Fruit fly (Drosophila melanogaster) whole organism, embryonic: ENCODE measurements around the gene Cby.

Experiments used
- ATbp ChIP-seq: fragments of 200-800 bp; sonication (Bioruptor generic); optimal IDR thresholded peaks from 2 replicates; lab custom pipeline; 2017; ENCODE audit warnings: missing biosample characterization, mild to moderate bottlenecking, missing genetic modification characterization, missing genetic modification reagents
- Asciz ChIP-seq: fragments of 200-800 bp; sonication (Bioruptor generic); optimal IDR thresholded peaks from 2 replicates; lab custom pipeline; 2017; ENCODE audit warnings: missing biosample characterization, mild to moderate bottlenecking, missing genetic modification characterization, missing genetic modification reagents
- Awh ChIP-seq: fragments of 200-800 bp; sonication (Bioruptor generic); IDR thresholded peaks from 2 replicates; pipeline ENCODE4, ENCODE4 v1.3.6; 2022; ENCODE audit warnings: missing biosample characterization, missing genetic modification characterization
- B-H2 ChIP-seq: fragments of 200-800 bp; sonication (Bioruptor generic); optimal IDR thresholded peaks from 2 replicates; lab custom pipeline; 2018; ENCODE audit warnings: missing biosample characterization, mild to moderate bottlenecking, missing genetic modification characterization
- Bteb2 ChIP-seq: fragments of 200-800 bp; sonication (Bioruptor generic); optimal IDR thresholded peaks from 2 replicates; lab custom pipeline; 2016; ENCODE audit warnings: missing biosample characterization, missing genetic modification characterization
- CG10462 ChIP-seq: fragments of 200-800 bp; sonication (Bioruptor generic); optimal IDR thresholded peaks from 2 replicates; lab custom pipeline; 2016; ENCODE audit warnings: missing biosample characterization, missing genetic modification characterization
- CG12942 ChIP-seq: fragments of 200-800 bp; sonication (Bioruptor generic); optimal IDR thresholded peaks from 3 replicates; lab custom pipeline; 2016; ENCODE audit warnings: missing biosample characterization, missing genetic modification characterization
- CG14014 ChIP-seq: fragments of 200-800 bp; sonication (Bioruptor generic); IDR thresholded peaks from 2 replicates; pipeline ENCODE4 v1.3.6; 2022; ENCODE audit warnings: missing biosample characterization, missing genetic modification characterization
- CG14050 ChIP-seq: fragments of 200-800 bp; sonication (Bioruptor generic); IDR thresholded peaks from 3 replicates; pipeline ENCODE4 v1.3.6; 2022; ENCODE audit warnings: missing biosample characterization, missing genetic modification characterization
- CG16813 ChIP-seq: fragments of 200-800 bp; sonication (Bioruptor generic); IDR thresholded peaks from 3 replicates; pipeline ENCODE4 v1.3.6; 2022; ENCODE audit warnings: missing biosample characterization, missing genetic modification characterization; ENCODE audit not compliant: partially characterized antibody
- CG2678 ChIP-seq: fragments of 200-800 bp; sonication (Bioruptor generic); optimal IDR thresholded peaks from 3 replicates; lab custom pipeline; 2019; ENCODE audit warnings: missing biosample characterization, mild to moderate bottlenecking, missing genetic modification characterization, moderate library complexity
- CG3407 ChIP-seq: fragments of 200-800 bp; sonication (Bioruptor generic); optimal IDR thresholded peaks from 2 replicates; lab custom pipeline; 2018; ENCODE audit warnings: missing biosample characterization, mild to moderate bottlenecking, missing genetic modification characterization
- CG34224 ChIP-seq: fragments of 200-800 bp; sonication (Bioruptor generic); IDR thresholded peaks from 3 replicates; pipeline ENCODE4 v1.3.6; 2022; ENCODE audit warnings: missing biosample characterization, missing genetic modification characterization; ENCODE audit not compliant: partially characterized antibody
- CG3995 ChIP-seq: fragments of 200-800 bp; sonication (Bioruptor generic); optimal IDR thresholded peaks from 3 replicates; lab custom pipeline; 2016; ENCODE audit warnings: missing biosample characterization, missing genetic modification characterization
- CG4617 ChIP-seq: fragments of 200-800 bp; sonication (Bioruptor generic); optimal IDR thresholded peaks from 3 replicates; lab custom pipeline; 2016; ENCODE audit warnings: missing biosample characterization, missing genetic modification characterization, borderline replicate concordance
- CG4820 ChIP-seq: fragments of 200-800 bp; sonication (Bioruptor generic); optimal IDR thresholded peaks from 3 replicates; lab custom pipeline; 2016; ENCODE audit warnings: missing biosample characterization, missing genetic modification characterization
- CG7372 ChIP-seq: fragments of 200-800 bp; sonication (Bioruptor generic); IDR thresholded peaks from 2 replicates; pipeline ENCODE4 v1.3.6; 2022; ENCODE audit warnings: missing biosample characterization, missing genetic modification characterization
- CG7745 ChIP-seq: fragments of 200-800 bp; sonication (Bioruptor generic); optimal IDR thresholded peaks from 2 replicates; lab custom pipeline; 2018; ENCODE audit warnings: missing biosample characterization, mild to moderate bottlenecking, missing genetic modification characterization, moderate library complexity
- CG9609 ChIP-seq: fragments of 200-800 bp; sonication (Bioruptor generic); optimal IDR thresholded peaks from 3 replicates; lab custom pipeline; 2016; ENCODE audit warnings: missing biosample characterization, missing genetic modification characterization
- CG9932 ChIP-seq: fragments of 200-800 bp; sonication (Bioruptor generic); IDR thresholded peaks from 2 replicates; pipeline ENCODE4 v1.3.6; 2022; ENCODE audit warnings: missing biosample characterization, missing genetic modification characterization
- CTCF ChIP-seq: fragments of 200-800 bp; sonication (Bioruptor generic); optimal IDR thresholded peaks from 2 replicates; lab custom pipeline; 2017; ENCODE audit warnings: missing biosample characterization, mild to moderate bottlenecking, missing genetic modification characterization, moderate library complexity
- Doc2 ChIP-seq: fragments of 200-800 bp; sonication (Bioruptor generic); IDR thresholded peaks from 2 replicates; pipeline ENCODE4 v1.3.6; 2022; ENCODE audit warnings: missing biosample characterization, missing genetic modification characterization
- E2f2 ChIP-seq: fragments of 200-800 bp; sonication (Bioruptor generic); IDR thresholded peaks from 2 replicates; pipeline ENCODE4 v1.3.6; 2022; ENCODE audit warnings: missing biosample characterization, missing genetic modification characterization
- ERR ChIP-seq: fragments of 200-800 bp; sonication (Bioruptor generic); optimal IDR thresholded peaks from 2 replicates; lab custom pipeline; 2016; ENCODE audit warnings: missing biosample characterization, missing genetic modification characterization
- GATAe ChIP-seq: fragments of 200-800 bp; sonication (Bioruptor generic); conservative IDR thresholded peaks from 2 replicates; pipeline ENCODE4 v1.3.6; 2022; ENCODE audit warnings: missing biosample characterization, missing genetic modification characterization
- Gug ChIP-seq: fragments of 200-800 bp; sonication (Bioruptor generic); IDR thresholded peaks from 4 replicates; pipeline ENCODE4 v1.3.6; 2022; ENCODE audit warnings: missing biosample characterization, missing genetic modification characterization
- HHEX ChIP-seq: fragments of 200-800 bp; sonication (Bioruptor generic); optimal IDR thresholded peaks from 3 replicates; lab custom pipeline; 2017; ENCODE audit warnings: missing biosample characterization, mild to moderate bottlenecking, missing genetic modification characterization, missing genetic modification reagents
- HLHmδ ChIP-seq: fragments of 200-800 bp; sonication (Bioruptor generic); optimal IDR thresholded peaks from 2 replicates; lab custom pipeline; 2018; ENCODE audit warnings: missing biosample characterization, mild to moderate bottlenecking, missing genetic modification characterization, moderate library complexity
- HmgZ ChIP-seq: fragments of 200-800 bp; sonication (Bioruptor generic); optimal IDR thresholded peaks from 2 replicates; lab custom pipeline; 2018; ENCODE audit warnings: missing biosample characterization, mild to moderate bottlenecking, missing genetic modification characterization
- Hr78 ChIP-seq, 2 experiments: fragments of 200-800 bp in 1 of 2; fragments of >200 bp in 1 of 2; sonication (Bioruptor generic) in 1 of 2; optimal IDR thresholded peaks; 2 replicates each; lab custom pipeline; 2017 to 2019; ENCODE audit warnings: missing biosample characterization in 2 of 2, missing genetic modification characterization in 2 of 2, mild to moderate bottlenecking in 1 of 2, moderate library complexity in 1 of 2
- Lim3 ChIP-seq: fragments of 200-800 bp; sonication (Bioruptor generic); IDR thresholded peaks from 2 replicates; pipeline ENCODE4 v1.3.6; 2022; ENCODE audit warnings: missing biosample characterization, missing genetic modification characterization
- Neu2 ChIP-seq: fragments of 200-800 bp; sonication (Bioruptor generic); optimal IDR thresholded peaks from 3 replicates; lab custom pipeline; 2016; ENCODE audit warnings: missing biosample characterization, missing genetic modification characterization, borderline replicate concordance
- PHDP ChIP-seq: fragments of 200-800 bp; sonication (Bioruptor generic); optimal IDR thresholded peaks from 3 replicates; lab custom pipeline; 2018; ENCODE audit warnings: missing biosample characterization, mild to moderate bottlenecking, missing genetic modification characterization, moderate library complexity
- Spps ChIP-seq: fragments of 200-800 bp; sonication (Bioruptor generic); optimal IDR thresholded peaks from 2 replicates; lab custom pipeline; 2018; ENCODE audit warnings: missing biosample characterization, mild to moderate bottlenecking, missing genetic modification characterization
- Xbp1 ChIP-seq: fragments of 200-800 bp; sonication (Bioruptor generic); optimal IDR thresholded peaks from 3 replicates; lab custom pipeline; 2016; ENCODE audit warnings: missing biosample characterization, mild to moderate bottlenecking, missing genetic modification characterization
- aop ChIP-seq: fragments of 200-800 bp; sonication (Bioruptor generic); IDR thresholded peaks from 2 replicates; pipeline ENCODE4 v1.3.6; 2022; ENCODE audit warnings: missing biosample characterization, missing genetic modification characterization
- ap ChIP-seq: fragments of 200-800 bp; sonication (Bioruptor generic); IDR thresholded peaks from 2 replicates; pipeline ENCODE4 v1.3.6; 2022; ENCODE audit warnings: missing biosample characterization, missing genetic modification characterization
- ash1 ChIP-seq: fragments of 200-800 bp; sonication (Bioruptor generic); optimal IDR thresholded peaks from 2 replicates; lab custom pipeline; 2018; ENCODE audit warnings: missing biosample characterization, mild to moderate bottlenecking, missing genetic modification characterization
- cas ChIP-seq: fragments of 200-800 bp; sonication (Bioruptor generic); IDR thresholded peaks from 2 replicates; pipeline ENCODE4 v1.3.6; 2022; ENCODE audit warnings: missing biosample characterization, missing genetic modification characterization
- fd3F ChIP-seq: fragments of 200-800 bp; sonication (Bioruptor generic); optimal IDR thresholded peaks from 2 replicates; lab custom pipeline; 2018; ENCODE audit warnings: missing biosample characterization, mild to moderate bottlenecking, missing genetic modification characterization, moderate library complexity
- fd96Cb ChIP-seq: fragments of 200-800 bp; sonication (Bioruptor generic); optimal IDR thresholded peaks from 2 replicates; lab custom pipeline; 2018; ENCODE audit warnings: missing biosample characterization, mild to moderate bottlenecking, missing genetic modification characterization, moderate library complexity
- ham ChIP-seq: fragments of 200-800 bp; sonication (Bioruptor generic); IDR thresholded peaks from 2 replicates; pipeline ENCODE4 v1.3.6; 2022; ENCODE audit warnings: missing biosample characterization, missing genetic modification characterization
- hth ChIP-seq: fragments of >200 bp; optimal IDR thresholded peaks from 2 replicates; lab custom pipeline; 2017; ENCODE audit warnings: inconsistent platforms
- kni ChIP-seq: fragments of 200-800 bp; sonication (Bioruptor generic); optimal IDR thresholded peaks from 3 replicates; lab custom pipeline; 2017; ENCODE audit warnings: mild to moderate bottlenecking, missing biosample characterization, missing genetic modification reagents, missing genetic modification characterization
- nerfin-2 ChIP-seq: fragments of 200-800 bp; sonication (Bioruptor generic); IDR thresholded peaks from 2 replicates; pipeline ENCODE4 v1.3.6; 2022; ENCODE audit warnings: missing biosample characterization, missing genetic modification characterization; ENCODE audit not compliant: partially characterized antibody
- nmo ChIP-seq: fragments of 200-800 bp; sonication (Bioruptor generic); optimal IDR thresholded peaks from 2 replicates; lab custom pipeline; 2018; ENCODE audit warnings: missing biosample characterization, mild to moderate bottlenecking, missing genetic modification characterization, moderate library complexity
- pita ChIP-seq: fragments of 200-800 bp; sonication (Bioruptor generic); optimal IDR thresholded peaks from 2 replicates; lab custom pipeline; 2017; ENCODE audit warnings: missing biosample characterization, mild to moderate bottlenecking, missing genetic modification characterization
- ro ChIP-seq: fragments of 200-800 bp; sonication (Bioruptor generic); IDR thresholded peaks from 2 replicates; pipeline ENCODE4 v1.3.6; 2022; ENCODE audit warnings: missing biosample characterization, missing genetic modification characterization
- sisA ChIP-seq: fragments of 200-800 bp; sonication (Bioruptor generic); IDR thresholded peaks from 2 replicates; pipeline ENCODE4 v1.3.6; 2022; ENCODE audit warnings: missing biosample characterization, missing genetic modification characterization
- sug ChIP-seq: fragments of 200-800 bp; optimal IDR thresholded peaks from 2 replicates; lab custom pipeline; 2019; ENCODE audit warnings: missing biosample characterization, mild to moderate bottlenecking, missing genetic modification characterization, moderate library complexity
- trh ChIP-seq: fragments of 200-800 bp; sonication (Bioruptor generic); optimal IDR thresholded peaks from 2 replicates; lab custom pipeline; 2016; ENCODE audit warnings: missing biosample characterization, missing genetic modification characterization
- zfh1 ChIP-seq: fragments of 200-800 bp; sonication (Bioruptor generic); IDR thresholded peaks from 3 replicates; pipeline ENCODE4 v1.3.6; 2022; ENCODE audit warnings: missing biosample characterization, missing genetic modification characterization

The Cby gene

DNA sequence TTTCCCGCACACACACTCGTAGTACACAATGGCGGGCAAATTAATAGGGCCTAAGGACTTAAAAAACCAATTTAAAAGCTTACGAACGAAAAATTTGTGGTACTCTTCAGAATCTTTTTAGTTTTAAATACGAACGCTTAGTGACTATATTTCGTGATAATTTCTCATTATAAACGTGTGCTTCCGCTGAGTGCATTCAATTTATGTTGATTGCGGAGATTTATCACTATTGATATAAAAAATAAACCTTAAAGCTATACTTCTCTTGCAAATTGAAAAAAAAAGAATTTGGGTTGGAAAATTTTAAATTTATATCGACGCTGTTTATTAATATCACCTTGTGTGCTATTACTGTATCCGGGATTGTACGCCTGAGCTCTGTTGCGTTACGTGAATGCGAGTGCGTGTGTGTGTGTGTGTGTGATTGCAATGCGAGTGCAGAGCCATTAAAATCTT, 18.8 kb upstream of the Cby start (continued):
- peak; percentile 57 for TF ChIP-seq ATbp (GFP tag; lab: Kevin White, UChicago)
- TF ChIP-seq Bteb2 (GFP tag; lab: Kevin White, UChicago) = peak; percentile 14
- TF ChIP-seq CG3995 (GFP tag; lab: Kevin White, UChicago) = no peak
- TF ChIP-seq CG3407 (GFP tag; lab: Kevin White, UChicago) = peak; percentile 46
- TF ChIP-seq Hr78 (GFP tag; optimal IDR thresholded peaks at IDR 0.05; lab: Kevin White, UChicago) = peak in 1 of 2 experiments; percentile 49
- no peak for TF ChIP-seq Awh (GFP tag; lab: Robert Waterston, UW)
- TF ChIP-seq Doc2 (GFP tag; lab: Robert Waterston, UW) = no peak
- peak; percentile 4 for TF ChIP-seq CG4617
- peak; percentile 56 for TF ChIP-seq PHDP (tag; lab: Kevin White, UChicago)
- peak; percentile 78 for TF ChIP-seq Asciz (GFP tag; lab: Kevin White, UChicago)
- TF ChIP-seq CG14014 (GFP tag; lab: Robert Waterston, UW) = no peak; the same call in 1 of the 2 replicates
- peak; percentile 62 for TF ChIP-seq sisA
- TF ChIP-seq zfh1 (GFP tag; lab: Robert Waterston, UW) = peak; percentile 69
- peak; percentile 3 for TF ChIP-seq kni (GFP tag; lab: Kevin White, UChicago)
- TF ChIP-seq fd96Cb (tag; lab: Kevin White, UChicago) = peak; percentile 74
- TF ChIP-seq B-H2 = no peak
- TF ChIP-seq ERR = no peak
- peak; percentile 10 for TF ChIP-seq sug (tag; lab: Kevin White, UChicago)
- TF ChIP-seq ro (GFP tag; lab: Robert Waterston, UW) = no peak; the same call in 1 of the 2 replicates
- TF ChIP-seq CG7372 (GFP tag; lab: Robert Waterston, UW) = no peak
- no peak for TF ChIP-seq nerfin-2
- peak; percentile 69 for TF ChIP-seq HHEX (GFP tag; lab: Kevin White, UChicago)
- TF ChIP-seq cas (GFP tag; lab: Robert Waterston, UW) = no peak
- TF ChIP-seq CG7745 (tag; lab: Kevin White, UChicago) = no peak
- no peak for TF ChIP-seq ash1 (GFP tag; lab: Kevin White, UChicago)
- TF ChIP-seq fd3F (GFP tag; lab: Kevin White, UChicago) = no peak
- no peak for TF ChIP-seq HmgZ
- peak; percentile 50 for TF ChIP-seq Spps (tag; lab: Kevin White, UChicago)
- TF ChIP-seq CG9932 = 0 out of 2 replicates have a peak, but pooled peaks have one; percentile 7
- TF ChIP-seq CG2678 = peak; percentile 80
- TF ChIP-seq CG10462 (GFP tag; lab: Kevin White, UChicago) = peak; percentile 8
- no peak for TF ChIP-seq CG34224
- no peak for TF ChIP-seq E2f2 (GFP tag; lab: Robert Waterston, UW)
- no peak for TF ChIP-seq CG16813 (GFP tag; lab: Robert Waterston, UW)
- peak; percentile 67 for TF ChIP-seq Xbp1
- no peak for TF ChIP-seq ham
- no peak for TF ChIP-seq pita (GFP tag; lab: Kevin White, UChicago)
- TF ChIP-seq Gug (GFP tag; lab: Robert Waterston, UW) = no peak
- TF ChIP-seq trh (GFP tag; lab: Kevin White, UChicago) = no peak
- TF ChIP-seq CG12942 (GFP tag; lab: Kevin White, UChicago) = peak; percentile 47
- TF ChIP-seq nmo (GFP tag; lab: Kevin White, UChicago) = peak; percentile 87
- TF ChIP-seq CG14050 (GFP tag; lab: Robert Waterston, UW) = peak; percentile 21; the same call in 2 of the 3 replicates
- TF ChIP-seq GATAe (GFP tag; lab: Robert Waterston, UW) = no peak
- no peak for TF ChIP-seq Lim3
- TF ChIP-seq Neu2 (GFP tag; lab: Kevin White, UChicago) = no peak
- peak; percentile 31 for TF ChIP-seq CG9609 (GFP tag; lab: Kevin White, UChicago)
- TF ChIP-seq hth (lab: Kevin White, UChicago) = no peak
- peak; percentile 37 for TF ChIP-seq CTCF (GFP tag; lab: Kevin White, UChicago)
- TF ChIP-seq CG4820 (GFP tag; lab: Kevin White, UChicago) = peak; percentile 80
- TF ChIP-seq aop (GFP tag; lab: Robert Waterston, UW) = no peak
- no peak for TF ChIP-seq HLHmδ (GFP tag; lab: Kevin White, UChicago)
- TF ChIP-seq ap (GFP tag; lab: Robert Waterston, UW) = no peak
